Fruit fly (Drosophila melanogaster): ENCODE measurements around the gene Nedd8.

- TF ChIP-seq wor (GFP tag; IDR thresholded peaks at IDR 0.05) (peak; percentile 61), gcm (GFP tag; optimal IDR thresholded peaks at IDR 0.05) (peak; percentile 26), lmd (GFP tag; IDR thresholded peaks at IDR 0.05) (peak; percentile 94), CG5180 (GFP tag; optimal IDR thresholded peaks at IDR 0.05) (no peak), pfk (GFP tag; optimal IDR thresholded peaks at IDR 0.05) (no peak), Asciz (GFP tag; optimal IDR thresholded peaks at IDR 0.05) (peak; percentile 13), Dip3 (GFP tag; optimal IDR thresholded peaks at IDR 0.05) (peak; percentile 40), CG1792 (GFP tag; optimal IDR thresholded peaks at IDR 0.05) (no peak), Ets97D (GFP tag; optimal IDR thresholded peaks at IDR 0.05) (peak; percentile 14), Dad (GFP tag; optimal IDR thresholded peaks at IDR 0.05) (peak; percentile 13), Poxn (GFP tag; IDR thresholded peaks at IDR 0.05) (peak; percentile 86)
These were observed 14.5 kb upstream of the Nedd8 start for dm6 chr2L:18966214-18966556.

All from whole organism, embryonic.